Fruit fly (Drosophila melanogaster): ENCODE data around the gene CtsL3.

CtsL3 gene

dm6 chr3R:6006595-6006994, 20.4 kb downstream of the CtsL3 start (continued):
- 0 out of 3 replicates have a peak, but pooled peaks have one; percentile 20 for TF ChIP-seq ci (GFP tag; IDR thresholded peaks at IDR 0.05)
- no peak for TF ChIP-seq emc (GFP tag; optimal IDR thresholded peaks at IDR 0.05)
- no peak for TF ChIP-seq wdn (GFP tag; IDR thresholded peaks at IDR 0.05)
- TF ChIP-seq fd102C (GFP tag; optimal IDR thresholded peaks at IDR 0.05): no peak
- no peak for TF ChIP-seq CG14667 (GFP tag; IDR thresholded peaks at IDR 0.05)
- peak; percentile 37 for TF ChIP-seq CG12769 (tag; optimal IDR thresholded peaks at IDR 0.05)
- peak; percentile 36 for TF ChIP-seq CG13894 (tag; optimal IDR thresholded peaks at IDR 0.05)
- no peak for TF ChIP-seq CG9609 (GFP tag; optimal IDR thresholded peaks at IDR 0.05)
- no peak for TF ChIP-seq B-H1 (GFP tag; IDR thresholded peaks at IDR 0.05)
- TF ChIP-seq CG6175 (GFP tag; IDR thresholded peaks at IDR 0.05): 0 out of 3 replicates have a peak, but pooled peaks have one; percentile 38
- no peak for TF ChIP-seq CG2202 (tag; optimal IDR thresholded peaks at IDR 0.05)

DNA sequence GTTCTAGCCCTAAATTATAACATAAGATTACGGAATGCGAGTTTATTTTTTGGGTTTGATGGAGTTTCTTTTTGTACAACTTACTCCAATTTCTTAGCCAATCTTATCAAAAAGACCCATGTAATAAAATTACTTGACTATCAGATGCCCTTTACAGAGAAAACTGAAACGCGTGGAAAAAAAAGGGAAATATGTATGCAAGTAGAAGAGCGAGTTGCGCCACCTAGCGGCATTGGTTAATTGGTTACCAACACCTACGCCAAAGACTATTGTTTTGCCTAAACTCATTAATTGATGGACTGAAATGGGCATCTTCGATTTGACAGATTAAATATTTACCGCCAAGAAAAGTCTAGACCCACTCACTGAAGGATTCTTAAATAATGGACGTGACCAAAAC, 28.2 kb downstream of the CtsL3 start:
- no peak for TF ChIP-seq CG12104 (GFP tag; optimal IDR thresholded peaks at IDR 0.05)
- no peak for TF ChIP-seq ham (GFP tag; IDR thresholded peaks at IDR 0.05)
- TF ChIP-seq ewg (GFP tag; optimal IDR thresholded peaks at IDR 0.05): no peak
- TF ChIP-seq D19A (tag; optimal IDR thresholded peaks at IDR 0.05): peak; percentile 68
- peak; percentile 86 for TF ChIP-seq CTCF (GFP tag; optimal IDR thresholded peaks at IDR 0.05)
- TF ChIP-seq CG12219 (GFP tag; optimal IDR thresholded peaks at IDR 0.05): no peak

dm6 chr3R:5998235-5998666, 28.8 kb downstream of the CtsL3 start:
- TF ChIP-seq Eip74EF (GFP tag; optimal IDR thresholded peaks at IDR 0.05): peak in 1 of 2 experiments; percentile 55
- no peak for TF ChIP-seq CG11085 (GFP tag; IDR thresholded peaks at IDR 0.05)
- TF ChIP-seq CG15011 (GFP tag; optimal IDR thresholded peaks at IDR 0.05): peak; percentile 23
- TF ChIP-seq org-1 (GFP tag; optimal IDR thresholded peaks at IDR 0.05): peak; percentile 46
- peak; percentile 16 for TF ChIP-seq fd3F (GFP tag; optimal IDR thresholded peaks at IDR 0.05)
- no peak for TF ChIP-seq onecut (GFP tag; IDR thresholded peaks at IDR 0.05)
- TF ChIP-seq B-H1 (GFP tag; IDR thresholded peaks at IDR 0.05): no peak
- TF ChIP-seq CG16813 (GFP tag; IDR thresholded peaks at IDR 0.05; ENCODE audit: partially characterized antibody): no peak
- TF ChIP-seq CG13775 (GFP tag; optimal IDR thresholded peaks at IDR 0.05): peak; percentile 20
- TF ChIP-seq Abd-B (GFP tag; optimal IDR thresholded peaks at IDR 0.05): peak; percentile 30
- no peak for TF ChIP-seq Drgx (GFP tag; IDR thresholded peaks at IDR 0.05)
- TF ChIP-seq D19A (tag; optimal IDR thresholded peaks at IDR 0.05): no peak
- TF ChIP-seq Side (GFP tag; optimal IDR thresholded peaks at IDR 0.05): no peak
- TF ChIP-seq CG9797 (GFP tag; optimal IDR thresholded peaks at IDR 0.05): no peak
- TF ChIP-seq ase (GFP tag; IDR thresholded peaks at IDR 0.05): no peak
- no peak for TF ChIP-seq CG2202 (tag; optimal IDR thresholded peaks at IDR 0.05)
- TF ChIP-seq bsh (GFP tag; optimal IDR thresholded peaks at IDR 0.05): peak in 1 of 2 experiments; percentile 52
- peak; percentile 35 for TF ChIP-seq Fer3 (tag; optimal IDR thresholded peaks at IDR 0.05)
- TF ChIP-seq CG8765 (GFP tag; IDR thresholded peaks at IDR 0.05): no peak
- TF ChIP-seq sens-2 (GFP tag; IDR thresholded peaks at IDR 0.05): no peak
- no peak for TF ChIP-seq maf-S (GFP tag; optimal IDR thresholded peaks at IDR 0.05)
- peak; percentile 66 for TF ChIP-seq Sox102F (GFP tag; optimal IDR thresholded peaks at IDR 0.05)
- TF ChIP-seq Bteb2 (GFP tag; optimal IDR thresholded peaks at IDR 0.05): no peak
- TF ChIP-seq Hr78 (GFP tag; optimal IDR thresholded peaks at IDR 0.05): no peak
- no peak for TF ChIP-seq twi (tag; optimal IDR thresholded peaks at IDR 0.05)
- no peak for TF ChIP-seq CG7271 (tag; optimal IDR thresholded peaks at IDR 0.05)
- no peak for TF ChIP-seq Antp (GFP tag; optimal IDR thresholded peaks at IDR 0.05)
- TF ChIP-seq CG8281 (tag; optimal IDR thresholded peaks at IDR 0.05): peak; percentile 2
- no peak for TF ChIP-seq CG14965 (GFP tag; optimal IDR thresholded peaks at IDR 0.05; ENCODE audit: borderline replicate concordance)
- no peak for TF ChIP-seq CG12104 (GFP tag; optimal IDR thresholded peaks at IDR 0.05)
- TF ChIP-seq Elba2 (GFP tag; optimal IDR thresholded peaks at IDR 0.05): no peak
- no peak; the same call in 1 of the 2 replicates for TF ChIP-seq Atf6 (GFP tag; IDR thresholded peaks at IDR 0.05)
- peak; percentile 21 for TF ChIP-seq BtbVII (GFP tag; optimal IDR thresholded peaks at IDR 0.05)
- no peak for TF ChIP-seq Optix (GFP tag; IDR thresholded peaks at IDR 0.05)
- peak; percentile 20 for TF ChIP-seq CG9609 (GFP tag; optimal IDR thresholded peaks at IDR 0.05)
- TF ChIP-seq CG32767 (GFP tag; IDR thresholded peaks at IDR 0.05): 0 out of 2 replicates have a peak, but pooled peaks have one; percentile 43

All from whole organism, embryonic.